Fruit fly (Drosophila melanogaster) whole organism, embryonic: ENCODE data around the gene RIOK2.
A peak's percentile ranks its signal among the peaks of the same experiment; 100 is the strongest.

ENCODE experiments used
- Atf-2 ChIP-seq: fragments of 200-800 bp; sonication (Bioruptor generic); optimal IDR thresholded peaks from 2 replicates; lab custom pipeline; 2016; ENCODE audit warnings: missing biosample characterization, missing genetic modification characterization
- BEAF-32 ChIP-seq: fragments of 200-800 bp; sonication (Bioruptor generic); optimal IDR thresholded peaks from 3 replicates; lab custom pipeline; 2017; ENCODE audit warnings: missing biosample characterization, missing genetic modification characterization, mild to moderate bottlenecking, moderate library complexity, missing genetic modification reagents
- Bgb ChIP-seq: fragments of 200-800 bp; sonication (Bioruptor generic); IDR thresholded peaks from 2 replicates; pipeline ENCODE4 v1.3.6; 2022; ENCODE audit warnings: missing biosample characterization, missing genetic modification characterization; ENCODE audit not compliant: partially characterized antibody
- CG1024 ChIP-seq: fragments of 200-800 bp; sonication (Bioruptor generic); IDR thresholded peaks from 2 replicates; pipeline ENCODE4 v1.3.6; 2022; ENCODE audit warnings: missing biosample characterization, missing genetic modification characterization
- CG11504 ChIP-seq: fragments of 200-800 bp; sonication (Bioruptor generic); optimal IDR thresholded peaks from 3 replicates; lab custom pipeline; 2019; ENCODE audit warnings: missing biosample characterization, mild to moderate bottlenecking, missing genetic modification characterization, moderate library complexity
- CG11696 ChIP-seq: fragments of 200-800 bp; sonication (Bioruptor generic); IDR thresholded peaks from 2 replicates; pipeline ENCODE4 v1.3.6; 2022; ENCODE audit warnings: missing biosample characterization, missing genetic modification characterization
- CG11723 ChIP-seq: fragments of 200-800 bp; sonication (Bioruptor generic); optimal IDR thresholded peaks from 2 replicates; lab custom pipeline; 2017; ENCODE audit warnings: missing biosample characterization, mild to moderate bottlenecking, missing genetic modification characterization
- CG14710 ChIP-seq: fragments of 200-800 bp; sonication (Bioruptor generic); optimal IDR thresholded peaks from 3 replicates; lab custom pipeline; 2019; ENCODE audit warnings: missing biosample characterization, mild to moderate bottlenecking, missing genetic modification characterization, moderate library complexity
- CG2199 ChIP-seq: fragments of 200-800 bp; sonication (Bioruptor generic); IDR thresholded peaks from 3 replicates; pipeline ENCODE4 v1.3.6; 2022; ENCODE audit warnings: missing biosample characterization, missing genetic modification characterization
- CG2678 ChIP-seq: fragments of 200-800 bp; sonication (Bioruptor generic); optimal IDR thresholded peaks from 3 replicates; lab custom pipeline; 2019; ENCODE audit warnings: missing biosample characterization, mild to moderate bottlenecking, missing genetic modification characterization, moderate library complexity
- CG2875 ChIP-seq: fragments of 200-800 bp; sonication (Bioruptor generic); optimal IDR thresholded peaks from 2 replicates; lab custom pipeline; 2017; ENCODE audit warnings: missing biosample characterization, mild to moderate bottlenecking, missing genetic modification characterization, missing genetic modification reagents
- CG31365 ChIP-seq: fragments of 200-800 bp; sonication (Bioruptor generic); optimal IDR thresholded peaks from 2 replicates; lab custom pipeline; 2018; ENCODE audit warnings: missing biosample characterization, mild to moderate bottlenecking, missing genetic modification characterization
- CG4404 ChIP-seq: fragments of 200-800 bp; sonication (Bioruptor generic); IDR thresholded peaks from 2 replicates; pipeline ENCODE4 v1.3.6; 2022; ENCODE audit warnings: missing biosample characterization, missing genetic modification characterization
- CG4424 ChIP-seq: fragments of 200-800 bp; sonication (Bioruptor generic); optimal IDR thresholded peaks from 3 replicates; lab custom pipeline; 2016; ENCODE audit warnings: missing biosample characterization, missing genetic modification characterization
- CG4854 ChIP-seq: fragments of 200-800 bp; sonication (Bioruptor generic); optimal IDR thresholded peaks from 2 replicates; lab custom pipeline; 2016; ENCODE audit warnings: missing biosample characterization, missing genetic modification characterization, inconsistent platforms
- CG5180 ChIP-seq: fragments of 200-800 bp; sonication (Bioruptor generic); optimal IDR thresholded peaks from 3 replicates; lab custom pipeline; 2017; ENCODE audit warnings: missing biosample characterization, missing genetic modification characterization, mild to moderate bottlenecking, moderate library complexity, missing genetic modification reagents
- CG6683 ChIP-seq: fragments of 200-800 bp; sonication (Bioruptor generic); optimal IDR thresholded peaks from 2 replicates; lab custom pipeline; 2017; ENCODE audit warnings: missing biosample characterization, mild to moderate bottlenecking, missing genetic modification characterization, missing genetic modification reagents
- CG7357 ChIP-seq: fragments of 200-800 bp; sonication (Bioruptor generic); IDR thresholded peaks from 3 replicates; pipeline ENCODE4 v1.3.6; 2022; ENCODE audit warnings: missing biosample characterization, missing genetic modification characterization
- CG7372 ChIP-seq: fragments of 200-800 bp; sonication (Bioruptor generic); IDR thresholded peaks from 2 replicates; pipeline ENCODE4 v1.3.6; 2022; ENCODE audit warnings: missing biosample characterization, missing genetic modification characterization
- CG8765 ChIP-seq: fragments of 200-800 bp; sonication (Bioruptor generic); IDR thresholded peaks from 2 replicates; pipeline ENCODE4 v1.3.6; 2022; ENCODE audit warnings: missing biosample characterization, missing genetic modification characterization
- CG9215 ChIP-seq: fragments of 200-800 bp; sonication (Bioruptor generic); IDR thresholded peaks from 2 replicates; pipeline ENCODE4 v1.3.6; 2022; ENCODE audit warnings: missing biosample characterization, missing genetic modification characterization
- CG9609 ChIP-seq: fragments of 200-800 bp; sonication (Bioruptor generic); optimal IDR thresholded peaks from 3 replicates; lab custom pipeline; 2016; ENCODE audit warnings: missing biosample characterization, missing genetic modification characterization
- CG9932 ChIP-seq: fragments of 200-800 bp; sonication (Bioruptor generic); IDR thresholded peaks from 2 replicates; pipeline ENCODE4 v1.3.6; 2022; ENCODE audit warnings: missing biosample characterization, missing genetic modification characterization
- Ets65A ChIP-seq: fragments of 200-800 bp; sonication (Bioruptor generic); peaks from one replicate; lab custom pipeline; 2016; ENCODE audit warnings: missing biosample characterization, missing genetic modification characterization
- GATAe ChIP-seq: fragments of 200-800 bp; sonication (Bioruptor generic); conservative IDR thresholded peaks from 2 replicates; pipeline ENCODE4 v1.3.6; 2022; ENCODE audit warnings: missing biosample characterization, missing genetic modification characterization
- Hmr ChIP-seq: fragments of 200-800 bp; sonication (Bioruptor generic); optimal IDR thresholded peaks from 3 replicates; lab custom pipeline; 2017; ENCODE audit warnings: mild to moderate bottlenecking, missing biosample characterization, missing genetic modification reagents, missing genetic modification characterization
- Hr39 ChIP-seq: fragments of >200 bp; optimal IDR thresholded peaks from 2 replicates; lab custom pipeline; 2017
- Kr ChIP-seq: fragments of 200-800 bp; sonication (Bioruptor generic); optimal IDR thresholded peaks from 2 replicates; lab custom pipeline; 2017; ENCODE audit warnings: missing biosample characterization, mild to moderate bottlenecking, missing genetic modification characterization
- MTF-1 ChIP-seq: fragments of 200-800 bp; sonication (Bioruptor generic); optimal IDR thresholded peaks from 2 replicates; lab custom pipeline; 2018; ENCODE audit warnings: missing biosample characterization, mild to moderate bottlenecking, missing genetic modification characterization, borderline replicate concordance
- NfI ChIP-seq: fragments of 200-800 bp; sonication (Bioruptor generic); optimal IDR thresholded peaks from 3 replicates; lab custom pipeline; 2018; ENCODE audit warnings: missing biosample characterization, mild to moderate bottlenecking, missing genetic modification characterization, moderate library complexity
- Six4 ChIP-seq: fragments of 200-800 bp; sonication (Bioruptor generic); optimal IDR thresholded peaks from 2 replicates; lab custom pipeline; 2016; ENCODE audit warnings: missing biosample characterization, missing genetic modification characterization
- Sox100B ChIP-seq: fragments of 200-800 bp; sonication (Bioruptor generic); optimal IDR thresholded peaks from 3 replicates; lab custom pipeline; 2018; ENCODE audit warnings: missing biosample characterization, mild to moderate bottlenecking, missing genetic modification characterization
- Spps ChIP-seq: fragments of 200-800 bp; sonication (Bioruptor generic); optimal IDR thresholded peaks from 2 replicates; lab custom pipeline; 2018; ENCODE audit warnings: missing biosample characterization, mild to moderate bottlenecking, missing genetic modification characterization
- Sry-β ChIP-seq: fragments of 200-800 bp; sonication (Bioruptor generic); optimal IDR thresholded peaks from 2 replicates; lab custom pipeline; 2018; ENCODE audit warnings: missing biosample characterization, mild to moderate bottlenecking, missing genetic modification characterization, moderate library complexity
- YL-1 ChIP-seq: fragments of 200-800 bp; sonication (Bioruptor generic); optimal IDR thresholded peaks from 3 replicates; lab custom pipeline; 2017; ENCODE audit warnings: missing biosample characterization, mild to moderate bottlenecking, missing genetic modification characterization
- ato ChIP-seq: fragments of 200-800 bp; sonication (Bioruptor generic); IDR thresholded peaks from 2 replicates; pipeline ENCODE4 v1.3.6; 2022; ENCODE audit warnings: missing biosample characterization, missing genetic modification characterization; ENCODE audit not compliant: partially characterized antibody
- da ChIP-seq: fragments of 200-800 bp; sonication (Bioruptor generic); optimal IDR thresholded peaks from 2 replicates; lab custom pipeline; 2016; ENCODE audit warnings: missing biosample characterization, missing genetic modification characterization
- dmrt11E ChIP-seq: fragments of 200-800 bp; sonication (Bioruptor generic); optimal IDR thresholded peaks from 3 replicates; lab custom pipeline; 2018; ENCODE audit warnings: missing biosample characterization, mild to moderate bottlenecking, missing genetic modification characterization, moderate library complexity
- ems ChIP-seq: fragments of 200-800 bp; sonication (Bioruptor generic); optimal IDR thresholded peaks from 3 replicates; lab custom pipeline; 2016; ENCODE audit warnings: missing biosample characterization, missing genetic modification characterization
- esg ChIP-seq: fragments of 200-800 bp; sonication (Bioruptor generic); conservative IDR thresholded peaks from 2 replicates; pipeline ENCODE4 v1.3.6; 2022; ENCODE audit warnings: missing biosample characterization, missing genetic modification characterization
- gro ChIP-seq: fragments of 200-800 bp; sonication (Bioruptor generic); optimal IDR thresholded peaks from 2 replicates; lab custom pipeline; 2016; ENCODE audit warnings: missing biosample characterization, missing genetic modification characterization
- kay ChIP-seq: fragments of 200-800 bp; sonication (Bioruptor generic); optimal IDR thresholded peaks from 2 replicates; lab custom pipeline; 2016; ENCODE audit warnings: missing biosample characterization, missing genetic modification characterization
- lmd ChIP-seq: fragments of 200-800 bp; sonication (Bioruptor generic); IDR thresholded peaks from 2 replicates; pipeline ENCODE4 v1.3.6; 2022; ENCODE audit warnings: missing biosample characterization, missing genetic modification characterization
- org-1 ChIP-seq: fragments of 200-800 bp; sonication (Bioruptor generic); optimal IDR thresholded peaks from 2 replicates; lab custom pipeline; 2017; ENCODE audit warnings: missing biosample characterization, missing genetic modification characterization
- p53 ChIP-seq: fragments of 200-800 bp; sonication (Bioruptor generic); optimal IDR thresholded peaks from 2 replicates; lab custom pipeline; 2016; ENCODE audit warnings: missing biosample characterization, missing genetic modification characterization
- prd ChIP-seq, 3 experiments: fragments of >200 bp in 2 of 3; fragments of 200-800 bp in 1 of 3; sonication (Bioruptor generic) in 1 of 3; optimal IDR thresholded peaks in 2 of 3; IDR thresholded peaks in 1 of 3; 2 replicates in 2 of 3; 3 replicates in 1 of 3; pipeline versions ENCODE4 v1.3.6 to Lab custom; 2017 to 2022; ENCODE audit warnings: missing biosample characterization in 1 of 3, missing genetic modification characterization in 1 of 3
- repo ChIP-seq: fragments of 200-800 bp; sonication (Bioruptor generic); optimal IDR thresholded peaks from 2 replicates; lab custom pipeline; 2016; ENCODE audit warnings: missing biosample characterization, missing genetic modification characterization
- stc ChIP-seq: fragments of 200-800 bp; sonication (Bioruptor generic); IDR thresholded peaks from 2 replicates; pipeline ENCODE4 v1.3.6; 2022; ENCODE audit warnings: missing biosample characterization, missing genetic modification characterization
- sug ChIP-seq: fragments of 200-800 bp; optimal IDR thresholded peaks from 2 replicates; lab custom pipeline; 2019; ENCODE audit warnings: missing biosample characterization, mild to moderate bottlenecking, missing genetic modification characterization, moderate library complexity
- tin ChIP-seq: fragments of 200-800 bp; sonication (Bioruptor generic); optimal IDR thresholded peaks from 3 replicates; lab custom pipeline; 2016; ENCODE audit warnings: missing biosample characterization, missing genetic modification characterization
- trem ChIP-seq: fragments of 200-800 bp; optimal IDR thresholded peaks from 3 replicates; lab custom pipeline; 2019; ENCODE audit warnings: missing biosample characterization, mild to moderate bottlenecking, missing genetic modification characterization, moderate library complexity
- usp ChIP-seq: fragments of >200 bp; optimal IDR thresholded peaks from 2 replicates; lab custom pipeline; 2017; ENCODE audit warnings: missing biosample characterization, missing genetic modification characterization

Gene RIOK2

DNA sequence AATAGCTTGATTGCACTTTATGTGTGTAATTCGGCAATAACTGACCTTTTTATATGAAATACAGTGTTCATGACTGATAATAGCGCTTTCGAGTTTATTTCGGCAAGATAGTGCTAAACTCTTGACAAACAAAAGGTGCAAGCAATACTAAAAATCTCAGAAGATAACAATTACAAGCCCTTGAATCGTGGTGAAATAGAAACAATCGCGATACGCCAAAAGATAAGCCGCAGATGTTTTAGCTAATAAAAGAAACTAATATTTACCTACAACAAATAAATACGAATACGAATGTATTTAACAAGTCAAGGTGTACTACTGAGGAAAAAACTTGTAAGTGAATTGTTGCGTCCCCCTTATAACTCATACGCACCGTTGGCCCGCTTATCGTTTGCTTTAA lies 9.6 kb downstream of the RIOK2 start (continued):
- no peak for TF ChIP-seq kay (GFP tag; lab: Kevin White, UChicago)
- no peak for TF ChIP-seq CG7357 (GFP tag; lab: Robert Waterston, UW)
- TF ChIP-seq YL-1 (GFP tag; lab: Kevin White, UChicago), result no peak
- TF ChIP-seq CG4854, result no peak
- TF ChIP-seq da (GFP tag; lab: Kevin White, UChicago), result no peak
- no peak for TF ChIP-seq prd (optimal IDR thresholded peaks at IDR 0.05; lab: Kevin White, UChicago)
- TF ChIP-seq prd (GFP tag; IDR thresholded peaks at IDR 0.05; lab: Robert Waterston, UW), result no peak
- no peak for TF ChIP-seq CG2199 (GFP tag; lab: Robert Waterston, UW)
- no peak for TF ChIP-seq NfI (GFP tag; lab: Kevin White, UChicago)
- TF ChIP-seq CG6683 (GFP tag; lab: Kevin White, UChicago), result no peak
- TF ChIP-seq CG14710, result no peak
- TF ChIP-seq p53 (GFP tag; lab: Kevin White, UChicago), result no peak
- no peak for TF ChIP-seq CG11723 (GFP tag; lab: Kevin White, UChicago)
- TF ChIP-seq Spps (tag; lab: Kevin White, UChicago), result no peak
- no peak for TF ChIP-seq lmd
- TF ChIP-seq CG4404 (GFP tag; lab: Robert Waterston, UW), result no peak
- TF ChIP-seq Hmr (GFP tag; lab: Kevin White, UChicago), result peak; percentile 75
- no peak for TF ChIP-seq esg
- no peak for TF ChIP-seq BEAF-32 (GFP tag; lab: Kevin White, UChicago)
- TF ChIP-seq org-1 (GFP tag; lab: Kevin White, UChicago), result no peak
- no peak for TF ChIP-seq CG9609 (GFP tag; lab: Kevin White, UChicago)
- no peak for TF ChIP-seq ato (GFP tag; lab: Robert Waterston, UW)
- TF ChIP-seq Kr (GFP tag; lab: Kevin White, UChicago), result no peak
- no peak for TF ChIP-seq dmrt11E
- no peak for TF ChIP-seq CG5180 (GFP tag; lab: Kevin White, UChicago)
- TF ChIP-seq CG1024 (GFP tag; lab: Robert Waterston, UW), result no peak
- peak; percentile 6 for TF ChIP-seq MTF-1 (GFP tag; lab: Kevin White, UChicago)
- TF ChIP-seq Atf-2, result no peak
- TF ChIP-seq ems (GFP tag; lab: Kevin White, UChicago), result no peak
- TF ChIP-seq CG2678 (tag; lab: Kevin White, UChicago), result peak; percentile 65
- no peak for TF ChIP-seq CG2875
- TF ChIP-seq Sry-β (GFP tag; lab: Kevin White, UChicago), result no peak
- no peak for TF ChIP-seq Sox100B
- TF ChIP-seq usp (GFP tag; lab: Kevin White, UChicago), result no peak
- TF ChIP-seq CG11504 (tag; lab: Kevin White, UChicago), result no peak
- peak; percentile 59 for TF ChIP-seq CG7372 (GFP tag; lab: Robert Waterston, UW)
- TF ChIP-seq CG9215 (GFP tag; lab: Robert Waterston, UW), result no peak
- TF ChIP-seq Hr39 (lab: Kevin White, UChicago), result no peak
- no peak for TF ChIP-seq CG11696 (GFP tag; lab: Robert Waterston, UW)
- TF ChIP-seq CG4424 (GFP tag; lab: Kevin White, UChicago), result no peak
- no peak for TF ChIP-seq repo (GFP tag; lab: Kevin White, UChicago)
- TF ChIP-seq GATAe (GFP tag; lab: Robert Waterston, UW), result 0 out of 2 replicates have a peak, but pooled peaks have one; percentile 9
- TF ChIP-seq Six4 (GFP tag; lab: Kevin White, UChicago), result no peak
- TF ChIP-seq Ets65A (GFP tag; lab: Kevin White, UChicago), result peak; percentile 29
- TF ChIP-seq CG9932 (GFP tag; lab: Robert Waterston, UW), result no peak
- TF ChIP-seq tin (GFP tag; lab: Kevin White, UChicago), result no peak
- no peak for TF ChIP-seq stc (GFP tag; lab: Robert Waterston, UW)
- peak; percentile 77 for TF ChIP-seq sug
- TF ChIP-seq trem (tag; lab: Kevin White, UChicago), result no peak
- no peak for TF ChIP-seq gro
- no peak for TF ChIP-seq CG8765 (GFP tag; lab: Robert Waterston, UW)
- TF ChIP-seq CG31365 (tag; lab: Kevin White, UChicago), result peak; percentile 10
- no peak for TF ChIP-seq Bgb (GFP tag; lab: Robert Waterston, UW)
